Fruit fly (Drosophila melanogaster) whole organism, pupa: ENCODE measurements around the gene Tsp97E.

ENCODE experiments used
- CG10348 ChIP-seq: fragments of 200-800 bp; sonication (Bioruptor generic); IDR thresholded peaks from 2 replicates; pipeline ENCODE4 v1.3.6; 2022; ENCODE audit warnings: missing biosample characterization, missing genetic modification characterization
- CG12605 ChIP-seq: fragments of 200-800 bp; sonication (Bioruptor generic); IDR thresholded peaks from 2 replicates; pipeline ENCODE4 v1.3.6; 2022; ENCODE audit warnings: missing biosample characterization, missing genetic modification characterization
- CG13204 ChIP-seq: fragments of 200-800 bp; sonication (Bioruptor generic); optimal IDR thresholded peaks from 2 replicates; lab custom pipeline; 2018; ENCODE audit warnings: missing biosample characterization, mild to moderate bottlenecking, missing genetic modification characterization, moderate library complexity
- CG14655 ChIP-seq: fragments of 200-800 bp; sonication (Bioruptor generic); optimal IDR thresholded peaks from 3 replicates; lab custom pipeline; 2017; ENCODE audit warnings: mild to moderate bottlenecking, missing biosample characterization, missing genetic modification reagents, missing genetic modification characterization
- CG15710 ChIP-seq: fragments of 200-800 bp; sonication (Bioruptor generic); optimal IDR thresholded peaks from 2 replicates; lab custom pipeline; 2018; ENCODE audit warnings: missing biosample characterization, mild to moderate bottlenecking, missing genetic modification characterization, moderate library complexity
- CG17806 ChIP-seq: fragments of 200-800 bp; sonication (Bioruptor generic); optimal IDR thresholded peaks from 2 replicates; lab custom pipeline; 2018; ENCODE audit warnings: missing biosample characterization, mild to moderate bottlenecking, missing genetic modification characterization, moderate library complexity
- CG32121 ChIP-seq: fragments of 200-800 bp; sonication (Bioruptor generic); IDR thresholded peaks from 2 replicates; pipeline ENCODE4 v1.3.6; 2022; ENCODE audit warnings: missing biosample characterization, missing genetic modification characterization
- CG34367 ChIP-seq: fragments of 200-800 bp; sonication (Bioruptor generic); optimal IDR thresholded peaks from 2 replicates; lab custom pipeline; 2018; ENCODE audit warnings: missing biosample characterization, mild to moderate bottlenecking, missing genetic modification characterization
- CG4496 ChIP-seq: fragments of 200-800 bp; sonication (Bioruptor generic); IDR thresholded peaks from 3 replicates; pipeline ENCODE4 v1.3.6; 2022; ENCODE audit warnings: missing biosample characterization, missing genetic modification characterization
- CG8159 ChIP-seq: fragments of 200-800 bp; sonication (Bioruptor generic); optimal IDR thresholded peaks from 3 replicates; lab custom pipeline; 2018; ENCODE audit warnings: missing biosample characterization, mild to moderate bottlenecking, missing genetic modification characterization, moderate library complexity
- CG8301 ChIP-seq: fragments of 200-800 bp; sonication (Bioruptor generic); optimal IDR thresholded peaks from 2 replicates; lab custom pipeline; 2018; ENCODE audit warnings: missing biosample characterization, mild to moderate bottlenecking, missing genetic modification characterization
- CG9948 ChIP-seq: fragments of 200-800 bp; sonication (Bioruptor generic); optimal IDR thresholded peaks from 2 replicates; lab custom pipeline; 2018; ENCODE audit warnings: missing biosample characterization, mild to moderate bottlenecking, missing genetic modification characterization, moderate library complexity
- D1 ChIP-seq: fragments of 200-800 bp; sonication (Bioruptor generic); optimal IDR thresholded peaks from 2 replicates; lab custom pipeline; 2018; ENCODE audit warnings: missing biosample characterization, mild to moderate bottlenecking, missing genetic modification characterization, moderate library complexity
- EcR ChIP-seq: fragments of 200-800 bp; sonication (Bioruptor generic); optimal IDR thresholded peaks from 3 replicates; lab custom pipeline; 2019; ENCODE audit warnings: missing biosample characterization, missing genetic modification characterization, mild to moderate bottlenecking, moderate library complexity, missing genetic modification reagents
- Ets98B ChIP-seq: fragments of 200-800 bp; sonication (Bioruptor generic); IDR thresholded peaks from 2 replicates; pipeline ENCODE4 v1.3.6; 2022; ENCODE audit warnings: missing biosample characterization, missing genetic modification characterization
- Pif1A ChIP-seq: fragments of 200-800 bp; sonication (Bioruptor generic); optimal IDR thresholded peaks from 3 replicates; lab custom pipeline; 2016; ENCODE audit warnings: missing biosample characterization, missing genetic modification characterization
- Pif1B ChIP-seq: fragments of 200-800 bp; sonication (Bioruptor generic); optimal IDR thresholded peaks from 3 replicates; lab custom pipeline; 2016; ENCODE audit warnings: missing biosample characterization, missing genetic modification characterization
- Snoo ChIP-seq: fragments of 200-800 bp; sonication (Bioruptor generic); optimal IDR thresholded peaks from 3 replicates; lab custom pipeline; 2017; ENCODE audit warnings: missing biosample characterization, mild to moderate bottlenecking, missing genetic modification characterization, inconsistent platforms
- fd96Ca ChIP-seq: fragments of 200-800 bp; sonication (Bioruptor generic); IDR thresholded peaks from 3 replicates; pipeline ENCODE4 v1.3.6; 2022; ENCODE audit warnings: missing biosample characterization, missing genetic modification characterization
- gl ChIP-seq: fragments of 200-800 bp; sonication (Bioruptor generic); optimal IDR thresholded peaks from 2 replicates; lab custom pipeline; 2018; ENCODE audit warnings: missing biosample characterization, mild to moderate bottlenecking, missing genetic modification characterization
- rn ChIP-seq: fragments of 200-800 bp; sonication (Bioruptor generic); IDR thresholded peaks from 2 replicates; pipeline ENCODE4 v1.3.6; 2022; ENCODE audit warnings: missing biosample characterization, missing genetic modification characterization

The Tsp97E gene

DNA sequence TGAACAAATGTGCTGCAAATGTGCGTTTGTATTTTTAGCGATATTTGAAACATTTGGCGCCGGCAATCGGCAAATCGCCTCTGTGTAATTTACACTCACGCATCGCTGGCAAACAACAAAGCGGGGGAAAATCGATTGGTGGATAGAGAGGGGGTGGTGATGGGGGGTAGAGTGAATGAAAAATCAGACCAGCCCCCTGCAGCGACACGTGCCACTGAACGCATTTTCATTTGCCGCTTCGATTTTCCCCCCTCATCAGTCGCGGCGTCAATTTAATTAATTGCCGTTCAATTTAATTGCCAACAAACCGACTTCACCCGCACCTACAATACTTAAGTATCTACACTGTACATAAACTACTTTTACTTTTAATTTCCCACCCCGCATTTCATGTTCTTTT lies 29.2 kb downstream of the Tsp97E start:
- TF ChIP-seq CG8301 (tag; lab: Kevin White, UChicago) (no peak), CG32121 (GFP tag; lab: Robert Waterston, UW) (0 out of 2 replicates have a peak, but pooled peaks have one; percentile 37)

- TF ChIP-seq Snoo (tag; lab: Kevin White, UChicago) (no peak), gl (tag; lab: Kevin White, UChicago) (no peak), Ets98B (GFP tag; lab: Robert Waterston, UW) (no peak), CG17806 (tag; lab: Kevin White, UChicago) (no peak), CG10348 (GFP tag; lab: Robert Waterston, UW) (no peak), CG34367 (no peak), D1 (tag; lab: Kevin White, UChicago) (no peak), CG8159 (tag; lab: Kevin White, UChicago) (no peak), CG12605 (no peak), Pif1B (GFP tag; lab: Kevin White, UChicago) (no peak), EcR (GFP tag; lab: Kevin White, UChicago) (no peak), CG15710 (tag; lab: Kevin White, UChicago) (no peak), CG4496 (GFP tag; lab: Robert Waterston, UW) (no peak), CG14655 (no peak), CG9948 (tag; lab: Kevin White, UChicago) (no peak)
- TF ChIP-seq, all 21 proteins: peak for 0
Measured at dm6 chr3R:26934523-26934922, 30.1 kb downstream of the Tsp97E start.

DNA sequence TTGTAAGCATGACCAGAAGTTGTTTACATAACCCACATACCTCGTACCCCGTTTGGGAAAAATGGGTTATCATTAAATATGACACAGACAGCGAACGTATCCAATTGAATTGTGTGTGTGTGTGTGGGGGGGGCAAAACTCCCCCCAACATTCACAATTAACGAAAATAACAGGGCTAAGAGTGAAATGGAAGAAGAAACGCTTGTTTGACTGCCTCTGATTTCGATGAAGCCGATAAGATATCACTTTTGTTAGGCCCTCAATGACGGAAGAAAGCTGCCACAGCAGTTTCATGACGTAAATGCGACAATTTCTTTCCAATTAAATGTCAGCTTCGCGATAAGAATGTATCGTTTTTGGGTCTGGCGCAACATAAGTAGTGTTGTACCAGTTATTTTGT lies 30.7 kb downstream of the Tsp97E start:
- TF ChIP-seq CG8159 (tag; lab: Kevin White, UChicago) (no peak), EcR (GFP tag; lab: Kevin White, UChicago) (no peak), fd96Ca (GFP tag; lab: Robert Waterston, UW) (no peak), CG9948 (tag; lab: Kevin White, UChicago) (no peak), gl (tag; lab: Kevin White, UChicago) (no peak), CG15710 (tag; lab: Kevin White, UChicago) (no peak)

DNA sequence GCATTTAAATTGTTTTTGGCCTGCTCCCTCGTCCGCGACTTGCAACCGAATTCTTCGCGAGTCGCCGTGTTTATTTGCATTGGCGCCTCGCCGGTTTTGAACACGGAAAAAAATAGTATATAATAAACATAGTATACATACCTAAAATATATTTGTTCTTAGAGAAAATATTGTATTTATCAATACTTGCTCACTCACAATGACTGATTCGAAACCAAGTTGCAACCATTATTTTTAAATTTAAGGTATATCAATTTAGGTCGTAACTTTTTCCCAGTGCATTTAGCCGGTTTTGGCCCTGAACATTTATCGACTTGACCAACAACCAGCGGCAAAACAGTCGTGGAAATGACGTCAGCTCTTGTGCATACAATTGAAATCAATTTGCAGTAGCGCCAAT lies 36.2 kb downstream of the Tsp97E start:
- TF ChIP-seq Pif1A = peak; percentile 86
- peak; percentile 92 for TF ChIP-seq CG12605
- peak; percentile 95 for TF ChIP-seq Pif1B (GFP tag; lab: Kevin White, UChicago)
- peak; percentile 90 for TF ChIP-seq CG14655
- peak; percentile 84 for TF ChIP-seq CG8301 (tag; lab: Kevin White, UChicago)
- TF ChIP-seq D1 (tag; lab: Kevin White, UChicago) = peak; percentile 12
- peak; percentile 76 for TF ChIP-seq gl (tag; lab: Kevin White, UChicago)
- TF ChIP-seq CG8159 (tag; lab: Kevin White, UChicago) = peak; percentile 86
- TF ChIP-seq fd96Ca (GFP tag; lab: Robert Waterston, UW) = peak; percentile 85
- TF ChIP-seq CG13204 (GFP tag; lab: Kevin White, UChicago) = peak; percentile 79
- TF ChIP-seq CG32121 (GFP tag; lab: Robert Waterston, UW) = peak; percentile 92
- peak; percentile 83 for TF ChIP-seq CG9948 (tag; lab: Kevin White, UChicago)
- TF ChIP-seq rn (GFP tag; lab: Robert Waterston, UW) = peak; percentile 80
- peak; percentile 90 for TF ChIP-seq CG15710 (tag; lab: Kevin White, UChicago)
- TF ChIP-seq Ets98B (GFP tag; lab: Robert Waterston, UW) = peak; percentile 88
- peak; percentile 89 for TF ChIP-seq Snoo (tag; lab: Kevin White, UChicago)
- TF ChIP-seq CG10348 (GFP tag; lab: Robert Waterston, UW) = peak; percentile 67
- peak; percentile 78 for TF ChIP-seq CG17806 (tag; lab: Kevin White, UChicago)
- TF ChIP-seq EcR (GFP tag; lab: Kevin White, UChicago) = no peak
- TF ChIP-seq CG34367 = peak; percentile 86
- TF ChIP-seq CG4496 (GFP tag; lab: Robert Waterston, UW) = peak; percentile 95

dm6 chr3R:26926477-26926876 lies 38.1 kb downstream of the Tsp97E start:
- TF ChIP-seq fd96Ca (GFP tag; lab: Robert Waterston, UW) (no peak), Snoo (tag; lab: Kevin White, UChicago) (no peak), CG9948 (tag; lab: Kevin White, UChicago) (no peak)

DNA sequence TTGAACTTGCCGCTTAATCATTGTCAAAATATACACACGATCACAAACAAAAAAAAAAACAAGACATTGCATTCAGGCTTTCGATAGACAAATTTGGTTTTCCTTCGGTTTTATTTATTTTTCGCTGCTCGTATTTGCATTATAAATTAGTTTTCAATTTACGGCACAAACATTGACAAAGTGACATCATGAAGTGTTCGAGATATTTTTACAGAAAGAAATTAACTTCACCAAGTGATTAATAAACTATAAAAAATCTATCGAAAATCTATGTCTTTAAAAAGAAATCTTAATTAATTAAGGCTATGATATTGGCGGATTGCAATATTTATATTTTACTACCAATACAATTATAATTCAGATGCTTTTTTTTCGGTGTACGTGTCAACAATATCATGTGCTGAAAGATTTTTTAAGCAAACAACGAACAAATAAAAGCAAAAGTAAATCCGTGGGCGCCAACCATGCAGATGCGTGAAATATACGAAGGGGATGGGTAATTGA lies 40.7 kb downstream of the Tsp97E start:
- TF ChIP-seq Pif1A = peak; percentile 11
- peak; percentile 18 for TF ChIP-seq Snoo (tag; lab: Kevin White, UChicago)
- TF ChIP-seq CG17806 (tag; lab: Kevin White, UChicago) = no peak
- TF ChIP-seq CG14655 = peak; percentile 30
- TF ChIP-seq, all 21 proteins: peak for 3

- TF ChIP-seq CG32121 (GFP tag; lab: Robert Waterston, UW) (no peak), fd96Ca (GFP tag; lab: Robert Waterston, UW) (no peak), CG34367 (no peak), Pif1A (no peak)
- TF ChIP-seq, all 21 proteins: peak for 0
Measured at dm6 chr3R:26918857-26919256, 45.8 kb downstream of the Tsp97E start.
